Worm (Caenorhabditis elegans) whole organism, L4 larva: ENCODE results near the gene R102.3.

Experiments used
- ZK546.5 ChIP-seq, 2 experiments: sonication (generic microtip); optimal IDR thresholded peaks; 2 replicates each; lab custom pipeline; 2017; ENCODE audit warnings: missing biosample characterization in 2 of 2, missing genetic modification characterization in 2 of 2
- aly-2 ChIP-seq: sonication (generic microtip); optimal IDR thresholded peaks from 2 replicates; lab custom pipeline; 2018; ENCODE audit warnings: missing biosample characterization, missing genetic modification characterization
- lin-39 ChIP-seq: fragments of 150-350 bp; optimal IDR thresholded peaks from 2 replicates; lab custom pipeline; 2014; ENCODE audit warnings: missing biosample characterization, missing genetic modification reagents, missing genetic modification characterization
- madf-9 ChIP-seq: fragments of 200-800 bp; sonication (Bioruptor generic); conservative IDR thresholded peaks from 2 replicates; pipeline ENCODE4 v1.3.6; 2022; ENCODE audit warnings: missing genetic modification reagents, missing genetic modification characterization, missing compliant biosample characterization
- mep-1 ChIP-seq: fragments of 150-350 bp; sonication (generic microtip); optimal IDR thresholded peaks from 3 replicates; lab custom pipeline; 2014; ENCODE audit warnings: missing biosample characterization, missing genetic modification characterization
- nhr-76 ChIP-seq: fragments of 150-350 bp; optimal IDR thresholded peaks from 2 replicates; lab custom pipeline; 2014; ENCODE audit warnings: missing biosample characterization, missing genetic modification characterization

DNA sequence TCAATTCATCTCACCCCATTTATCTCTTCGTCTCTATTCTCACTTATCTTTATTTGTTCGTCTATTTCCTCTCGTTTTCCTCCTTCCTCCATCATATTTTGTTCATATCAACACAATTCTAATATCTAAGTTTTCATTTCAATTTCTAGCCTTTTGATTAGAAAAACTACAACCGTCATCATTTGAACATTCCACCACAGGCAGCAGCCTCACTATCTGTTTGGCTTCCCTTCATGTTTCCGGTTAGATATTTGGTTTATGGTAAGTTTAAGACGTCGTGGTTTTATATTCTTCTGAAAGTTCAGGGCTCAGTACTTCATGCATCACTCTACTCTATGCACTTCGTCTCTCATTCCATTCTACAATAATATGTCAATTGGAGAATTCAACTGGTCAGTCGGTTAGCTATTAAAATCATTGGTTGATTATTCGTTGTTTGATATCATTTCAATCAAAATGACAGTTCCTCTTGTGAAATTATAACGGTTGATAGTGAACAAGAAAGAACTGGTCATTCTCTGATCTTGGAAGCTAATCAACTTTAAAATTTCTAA, 32.5 kb upstream of the R102.3 start, which contains the start of gene K08C7.1:
- TF ChIP-seq lin-39 (no peak), aly-2 (tag; lab: Kevin White, UChicago) (no peak), mep-1 (no peak), madf-9 (GFP tag; lab: Robert Waterston, UW) (no peak), ZK546.5 (tag; optimal IDR thresholded peaks at IDR 0.05; lab: Kevin White, UChicago) (no peak), nhr-76 (tag; lab: Kevin White, UChicago) (no peak)
